Fruit fly (Drosophila melanogaster): ENCODE measurements around the gene Orco.

- TF ChIP-seq OdsH (GFP tag; optimal IDR thresholded peaks at IDR 0.05) = no peak
- TF ChIP-seq psq (GFP tag; optimal IDR thresholded peaks at IDR 0.05) = no peak
- no peak for TF ChIP-seq h (GFP tag; optimal IDR thresholded peaks at IDR 0.05)
- TF ChIP-seq lola (GFP tag; optimal IDR thresholded peaks at IDR 0.05) = no peak
These were observed 24.2 kb downstream of the Orco start for dm6 chr3R:5387996-5388395.

Measured in whole organism, wandering third instar larva.